Worm (Caenorhabditis elegans) whole organism, L2 larva: ENCODE data around the gene R02D5.1.

Source experiments
- alr-1 ChIP-seq: fragments of 150-350 bp; optimal IDR thresholded peaks from 2 replicates; lab custom pipeline; 2014; ENCODE audit warnings: missing biosample characterization, missing genetic modification characterization
- aly-2 ChIP-seq: fragments of 150-350 bp; optimal IDR thresholded peaks from 2 replicates; lab custom pipeline; 2014; ENCODE audit warnings: missing biosample characterization, missing genetic modification characterization

- TF ChIP-seq aly-2 (tag; lab: Kevin White, UChicago) (no peak), alr-1 (tag; lab: Kevin White, UChicago) (no peak)
Measured at ce11 chrV:14504120-14504519, 3.9 kb upstream of the R02D5.1 start.
